Worm (Caenorhabditis elegans) whole organism, L4 larva: ENCODE data around the gene R10E4.6.

Experiments used
- D1046.2 ChIP-seq: fragments of 200-800 bp; sonication (Bioruptor generic); IDR thresholded peaks from 2 replicates; pipeline ENCODE4 v1.3.6; 2022; ENCODE audit warnings: missing genetic modification characterization, missing compliant biosample characterization
- ama-1 ChIP-seq: fragments of 150-350 bp; optimal IDR thresholded peaks from 2 replicates; lab custom pipeline; 2014; ENCODE audit warnings: inconsistent platforms, mixed read lengths
- daf-12 ChIP-seq: fragments of 150-350 bp; optimal IDR thresholded peaks from 2 replicates; lab custom pipeline; 2014; ENCODE audit warnings: missing biosample characterization, missing genetic modification reagents, missing genetic modification characterization
- egl-27 ChIP-seq: sonication (generic microtip); optimal IDR thresholded peaks from 3 replicates; lab custom pipeline; 2017; ENCODE audit warnings: missing biosample characterization, missing genetic modification reagents, missing genetic modification characterization
- mep-1 ChIP-seq: fragments of 150-350 bp; sonication (generic microtip); optimal IDR thresholded peaks from 3 replicates; lab custom pipeline; 2014; ENCODE audit warnings: missing biosample characterization, missing genetic modification characterization
- unc-130 ChIP-seq: sonication (generic microtip); optimal IDR thresholded peaks from 2 replicates; lab custom pipeline; 2016; ENCODE audit warnings: missing genetic modification reagents, missing genetic modification characterization, missing compliant biosample characterization
- zag-1 ChIP-seq: fragments of 150-350 bp; optimal IDR thresholded peaks from 2 replicates; lab custom pipeline; 2014; ENCODE audit warnings: missing biosample characterization, missing genetic modification characterization
- ztf-11 ChIP-seq: fragments of 150-350 bp; optimal IDR thresholded peaks from 2 replicates; lab custom pipeline; 2014; ENCODE audit warnings: missing biosample characterization, missing genetic modification characterization

ce11 chrIII:4276277-4276676, 16.9 kb upstream of the R10E4.6 start:
- TF ChIP-seq ama-1 (lab: Kevin White, UChicago) (no peak), unc-130 (GFP tag; lab: Kevin White, UChicago) (no peak), egl-27 (no peak), D1046.2 (GFP tag; lab: Robert Waterston, UW) (no peak), mep-1 (tag; lab: Kevin White, UChicago) (no peak), daf-12 (no peak), ztf-11 (tag; lab: Kevin White, UChicago) (no peak), zag-1 (tag; lab: Kevin White, UChicago) (no peak)
